Fruit fly (Drosophila melanogaster): ENCODE measurements around the gene Pkd2.

Gene Pkd2

DNA sequence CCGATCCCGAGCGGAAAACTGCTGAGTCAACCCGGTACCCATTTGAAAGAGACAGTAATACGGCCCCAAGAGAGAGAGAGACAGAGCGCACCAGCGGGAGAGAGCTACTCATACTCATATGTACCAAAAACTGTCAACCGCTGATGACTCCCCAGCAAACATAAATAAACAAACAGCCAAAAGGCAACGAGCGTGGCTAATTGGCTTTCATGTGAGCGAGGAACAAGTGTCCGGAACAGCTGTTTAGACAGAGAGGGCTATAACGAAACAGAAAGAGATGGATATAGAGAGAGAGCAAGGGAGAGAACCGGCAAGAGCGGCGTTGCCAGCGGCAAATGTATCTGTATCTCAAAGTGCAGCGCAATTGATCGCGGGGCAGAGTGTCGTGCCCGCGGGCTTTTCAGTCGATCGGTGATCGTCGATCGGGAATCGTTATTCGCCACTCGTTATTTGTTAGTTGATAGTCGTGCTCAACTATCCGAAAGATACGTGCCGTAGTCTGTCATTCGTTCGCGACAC, 32.1 kb upstream of the Pkd2 start (continued):
- TF ChIP-seq BtbVII (GFP tag; optimal IDR thresholded peaks at IDR 0.05) (peak; percentile 55), Pdp1 (GFP tag; optimal IDR thresholded peaks at IDR 0.05) (peak in 1 of 2 experiments; percentile 10), unc-4 (GFP tag; IDR thresholded peaks at IDR 0.05; ENCODE audit: partially characterized antibody) (no peak; the same call in 1 of the 2 replicates), CG31388 (GFP tag; optimal IDR thresholded peaks at IDR 0.05) (no peak), CG5245 (GFP tag; optimal IDR thresholded peaks at IDR 0.05) (no peak), CG18764 (GFP tag; optimal IDR thresholded peaks at IDR 0.05) (peak; percentile 8), pb (GFP tag; optimal IDR thresholded peaks at IDR 0.05) (peak; percentile 69), Scr (GFP tag; IDR thresholded peaks at IDR 0.05; ENCODE audit: partially characterized antibody) (no peak), tna (GFP tag; IDR thresholded peaks at IDR 0.05; ENCODE audit: partially characterized antibody) (no peak), ap (GFP tag; IDR thresholded peaks at IDR 0.05) (no peak), odd (GFP tag; optimal IDR thresholded peaks at IDR 0.05) (peak; percentile 73), Aef1 (GFP tag; IDR thresholded peaks at IDR 0.05) (no peak), CG4360 (GFP tag; IDR thresholded peaks at IDR 0.05) (no peak), Hr51 (GFP tag; optimal IDR thresholded peaks at IDR 0.05) (no peak), CG34224 (GFP tag; IDR thresholded peaks at IDR 0.05; ENCODE audit: partially characterized antibody) (no peak), Eip74EF (GFP tag; optimal IDR thresholded peaks at IDR 0.05) (peak in 1 of 2 experiments; percentile 35), unpg (GFP tag; optimal IDR thresholded peaks at IDR 0.05) (peak; percentile 35), hkb (optimal IDR thresholded peaks at IDR 0.05) (no peak), hkb (GFP tag; IDR thresholded peaks at IDR 0.05) (peak; percentile 50; the same call in 1 of the 2 replicates), Spps (tag; optimal IDR thresholded peaks at IDR 0.05) (no peak), Ets65A (GFP tag) (no peak), CG13287 (GFP tag; IDR thresholded peaks at IDR 0.05; ENCODE audit: partially characterized antibody) (peak; percentile 53; the same call in 1 of the 2 replicates), tio (GFP tag; optimal IDR thresholded peaks at IDR 0.05) (no peak), CG18476 (GFP tag; optimal IDR thresholded peaks at IDR 0.05) (no peak), dati (GFP tag; IDR thresholded peaks at IDR 0.05) (no peak), sna (GFP tag; IDR thresholded peaks at IDR 0.05; ENCODE audit: partially characterized antibody) (peak; percentile 56), hb (GFP tag; IDR thresholded peaks at IDR 0.05; ENCODE audit: partially characterized antibody) (no peak), Drgx (GFP tag; IDR thresholded peaks at IDR 0.05) (peak; percentile 60), CG34422 (GFP tag; IDR thresholded peaks at IDR 0.05) (peak; percentile 53; the same call in 1 of the 3 replicates), lab (GFP tag; optimal IDR thresholded peaks at IDR 0.05) (peak; percentile 54), gsb-n (tag; optimal IDR thresholded peaks at IDR 0.05) (peak; percentile 98), vnd (GFP tag; IDR thresholded peaks at IDR 0.05; ENCODE audit: partially characterized antibody) (no peak), lbe (GFP tag; optimal IDR thresholded peaks at IDR 0.05) (peak; percentile 21), Doc3 (GFP tag; IDR thresholded peaks at IDR 0.05; ENCODE audit: partially characterized antibody) (no peak), sqz (GFP tag; optimal IDR thresholded peaks at IDR 0.05) (peak; percentile 57), CG2116 (GFP tag; optimal IDR thresholded peaks at IDR 0.05) (peak; percentile 19), al (GFP tag; IDR thresholded peaks at IDR 0.05) (no peak), otp (GFP tag; IDR thresholded peaks at IDR 0.05) (peak; percentile 68; the same call in 2 of the 3 replicates), jigr1 (GFP tag; IDR thresholded peaks at IDR 0.05) (no peak), CG11085 (GFP tag; IDR thresholded peaks at IDR 0.05) (no peak), Atf-2 (GFP tag; optimal IDR thresholded peaks at IDR 0.05) (no peak), Hmx (GFP tag; optimal IDR thresholded peaks at IDR 0.05) (no peak), CG12391 (tag; optimal IDR thresholded peaks at IDR 0.05) (no peak), CG17359 (tag; optimal IDR thresholded peaks at IDR 0.05) (peak; percentile 31), CG14965 (GFP tag; optimal IDR thresholded peaks at IDR 0.05; ENCODE audit: borderline replicate concordance) (no peak), caup (GFP tag; optimal IDR thresholded peaks at IDR 0.05; ENCODE audit: severe bottlenecking) (peak; percentile 57), bcd (GFP tag; optimal IDR thresholded peaks at IDR 0.05) (no peak), exex (tag; optimal IDR thresholded peaks at IDR 0.05) (peak; percentile 65), lmd (GFP tag; IDR thresholded peaks at IDR 0.05) (no peak)

Data from whole organism, embryonic.